Fruit fly (Drosophila melanogaster) Kc167 (cell line): Measurements from ENCODE around the gene CG14606.

Experiments used
- Myc ChIP-seq: fragments of >200 bp; optimal IDR thresholded peaks from 2 replicates; lab custom pipeline; 2017; ENCODE audit warnings: missing external identifiers
- Sin3A ChIP-seq: fragments of >200 bp; optimal IDR thresholded peaks from 2 replicates; lab custom pipeline; 2018; ENCODE audit warnings: missing external identifiers
- h ChIP-seq: fragments of >200 bp; optimal IDR thresholded peaks from 3 replicates; lab custom pipeline; 2018; ENCODE audit warnings: missing external identifiers
- insv ChIP-seq: fragments of >200 bp; optimal IDR thresholded peaks from 3 replicates; lab custom pipeline; 2018; ENCODE audit warnings: missing external identifiers
- psq ChIP-seq: fragments of >200 bp; optimal IDR thresholded peaks from 2 replicates; lab custom pipeline; 2017; ENCODE audit warnings: missing external identifiers
- ttk ChIP-seq: sonication (Bioruptor generic); optimal IDR thresholded peaks from 2 replicates; lab custom pipeline; 2017; ENCODE audit warnings: missing external identifiers

Gene CG14606

dm6 chr3R:7216924-7217529, at the start of gene CG14606:
Gene CG14606, minus strand, starts transcription at chr3R:7217083.
- TF ChIP-seq psq, result no peak
- TF ChIP-seq insv, result no peak
- TF ChIP-seq h (lab: Kevin White, UChicago), result no peak
- no peak for TF ChIP-seq Sin3A
- TF ChIP-seq ttk (lab: Kevin White, UChicago), result no peak
- no peak for TF ChIP-seq Myc (lab: Kevin White, UChicago)

dm6 chr3R:7265567-7266208, 48.8 kb upstream of the CG14606 start, which contains the start of the genes Gld and Syt4:
Gene Gld, minus strand, starts transcription at chr3R:7265703.
Gene Syt4, plus strand, starts transcription at chr3R:7266065.
- TF ChIP-seq psq (no peak), Sin3A (no peak), ttk (lab: Kevin White, UChicago) (no peak), insv (no peak)

dm6 chr3R:7259554-7259953, 42.7 kb upstream of the CG14606 start:
- no peak for TF ChIP-seq Sin3A
- TF ChIP-seq insv, result no peak
- TF ChIP-seq Myc (lab: Kevin White, UChicago), result no peak
- TF ChIP-seq ttk (lab: Kevin White, UChicago), result no peak
- TF ChIP-seq psq, result no peak
- TF ChIP-seq h (lab: Kevin White, UChicago), result no peak

dm6 chr3R:7251857-7252256, 35.0 kb upstream of the CG14606 start, which contains the start of gene Obp84a:
Gene Obp84a, minus strand, starts transcription at chr3R:7251957.
- TF ChIP-seq ttk (lab: Kevin White, UChicago), result no peak
- no peak for TF ChIP-seq insv
- TF ChIP-seq Sin3A, result no peak
- TF ChIP-seq h (lab: Kevin White, UChicago), result no peak
- no peak for TF ChIP-seq Myc (lab: Kevin White, UChicago)
- TF ChIP-seq psq, result no peak

dm6 chr3R:7249460-7249859, 32.6 kb upstream of the CG14606 start, which contains the start of the genes CG1227 and Dtwd2:
Gene CG1227, minus strand, starts transcription at chr3R:7249738.
Gene Dtwd2, plus strand, starts transcription at chr3R:7249795.
- no peak for TF ChIP-seq ttk (lab: Kevin White, UChicago)

- TF ChIP-seq Sin3A (no peak), ttk (lab: Kevin White, UChicago) (no peak), psq (no peak), insv (no peak)
These were observed 30.0 kb upstream of the CG14606 start, which contains the start of the genes Noc3 and CG10053 for dm6 chr3R:7246889-7247288. Gene Noc3, minus strand, starts transcription at chr3R:7246969. Gene CG10053, plus strand, starts transcription at chr3R:7247090.

- no peak for TF ChIP-seq h (lab: Kevin White, UChicago)
- TF ChIP-seq Sin3A, result no peak
- no peak for TF ChIP-seq psq
- TF ChIP-seq ttk (lab: Kevin White, UChicago), result no peak
- no peak for TF ChIP-seq Myc (lab: Kevin White, UChicago)
- TF ChIP-seq insv, result no peak
These were observed 24.6 kb upstream of the CG14606 start, which contains the start of gene CG14607 for dm6 chr3R:7241460-7241859. Gene CG14607, plus strand, starts transcription at chr3R:7241760.

- TF ChIP-seq h (lab: Kevin White, UChicago), result no peak
These were observed 7.1 kb upstream of the CG14606 start, which contains the start of gene thw for dm6 chr3R:7223972-7224464. Gene thw, plus strand, starts transcription at chr3R:7224414.

- no peak for TF ChIP-seq ttk (lab: Kevin White, UChicago)
- no peak for TF ChIP-seq Myc (lab: Kevin White, UChicago)
- TF ChIP-seq h (lab: Kevin White, UChicago), result no peak
These were observed 2.7 kb upstream of the CG14606 start, which contains the start of gene CG14605 for dm6 chr3R:7219605-7220004. Gene CG14605, minus strand, starts transcription at chr3R:7219705.

dm6 chr3R:7208331-7208730, 8.6 kb downstream of the CG14606 start, which contains the start of gene CG1288:
Gene CG1288, minus strand, starts transcription at chr3R:7208431.
- TF ChIP-seq Sin3A, result no peak
- TF ChIP-seq Myc (lab: Kevin White, UChicago), result no peak
- TF ChIP-seq psq, result no peak
- TF ChIP-seq h (lab: Kevin White, UChicago), result no peak
- TF ChIP-seq insv, result no peak
- TF ChIP-seq ttk (lab: Kevin White, UChicago), result no peak

dm6 chr3R:7200670-7201069, 16.2 kb downstream of the CG14606 start, which contains the start of gene CG14609:
Gene CG14609, plus strand, starts transcription at chr3R:7200970.
- TF ChIP-seq Myc (lab: Kevin White, UChicago), result no peak
- TF ChIP-seq insv, result no peak
- no peak for TF ChIP-seq psq
- no peak for TF ChIP-seq h (lab: Kevin White, UChicago)
- no peak for TF ChIP-seq Sin3A
- no peak for TF ChIP-seq ttk (lab: Kevin White, UChicago)

- TF ChIP-seq Myc (lab: Kevin White, UChicago) (no peak), h (lab: Kevin White, UChicago) (no peak), insv (no peak), ttk (lab: Kevin White, UChicago) (no peak)
These were observed 17.0 kb downstream of the CG14606 start for dm6 chr3R:7199849-7200248.

- TF ChIP-seq psq (no peak), insv (no peak), ttk (lab: Kevin White, UChicago) (no peak), Myc (lab: Kevin White, UChicago) (no peak), h (lab: Kevin White, UChicago) (no peak), Sin3A (no peak)
These were observed 28.2 kb downstream of the CG14606 start for dm6 chr3R:7188697-7189096.
